Fruit fly (Drosophila melanogaster): Measurements from ENCODE around the gene chm.

DNA sequence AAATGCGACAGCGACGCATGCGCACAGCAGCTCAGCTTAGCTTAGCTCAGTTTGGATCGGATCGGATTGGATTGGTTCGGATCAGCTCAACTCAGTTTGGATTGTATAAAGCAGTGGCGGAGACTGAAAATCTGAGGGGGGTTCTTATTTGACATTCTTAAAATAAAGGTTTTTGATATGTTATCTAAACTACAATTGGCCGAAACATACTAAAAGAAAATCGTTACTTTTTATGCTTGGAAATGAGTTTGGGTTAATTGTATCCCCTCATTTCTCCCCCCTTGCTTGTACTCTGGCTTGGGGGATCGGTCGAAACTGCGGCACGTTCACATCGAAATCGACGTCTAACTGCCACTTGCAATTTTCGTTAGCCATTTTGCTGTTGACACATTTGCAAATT is 36.1 kb upstream of the chm start:
- TF ChIP-seq psq (GFP tag; optimal IDR thresholded peaks at IDR 0.05), result no peak
- no peak for TF ChIP-seq grn (GFP tag; optimal IDR thresholded peaks at IDR 0.05)
- TF ChIP-seq CG17912 (GFP tag; optimal IDR thresholded peaks at IDR 0.05), result no peak
- no peak for TF ChIP-seq CG4617 (GFP tag; optimal IDR thresholded peaks at IDR 0.05; ENCODE audit: borderline replicate concordance)
- no peak for TF ChIP-seq CG8478 (optimal IDR thresholded peaks at IDR 0.05)
- peak; percentile 55 for TF ChIP-seq Sox102F (GFP tag; optimal IDR thresholded peaks at IDR 0.05)
- peak; percentile 63 for TF ChIP-seq row (GFP tag; IDR thresholded peaks at IDR 0.05)
- no peak for TF ChIP-seq ash1 (GFP tag; optimal IDR thresholded peaks at IDR 0.05)
- no peak for TF ChIP-seq Dip2 (GFP tag; IDR thresholded peaks at IDR 0.05)
- peak; percentile 94 for TF ChIP-seq Drgx (GFP tag; IDR thresholded peaks at IDR 0.05)
- no peak for TF ChIP-seq NfI (GFP tag; optimal IDR thresholded peaks at IDR 0.05)
- TF ChIP-seq Taf1 (GFP tag; IDR thresholded peaks at IDR 0.05), result no peak
- TF ChIP-seq CG10565 (GFP tag; optimal IDR thresholded peaks at IDR 0.05), result no peak
- 0 out of 2 replicates have a peak, but pooled peaks have one; percentile 7 for TF ChIP-seq Nf-YA (GFP tag; IDR thresholded peaks at IDR 0.05)

Data from whole organism, embryonic.